Fruit fly (Drosophila melanogaster): ENCODE data around the gene CG17721.

Gene CG17721

dm6 chr3R:11243057-11243740 lies 8.3 kb downstream of the CG17721 start (continued):
- TF ChIP-seq CG8290 (GFP tag; optimal IDR thresholded peaks at IDR 0.05), result peak; percentile 11
- peak in 1 of 2 experiments; percentile 13 for TF ChIP-seq CG8290 (tag; optimal IDR thresholded peaks at IDR 0.05)
- TF ChIP-seq Adf1 (GFP tag; IDR thresholded peaks at IDR 0.05), result no peak
- no peak for TF ChIP-seq Blimp-1 (GFP tag; optimal IDR thresholded peaks at IDR 0.05)
- no peak for TF ChIP-seq H15 (GFP tag; IDR thresholded peaks at IDR 0.05)
- peak; percentile 49 for TF ChIP-seq CG10979 (tag; optimal IDR thresholded peaks at IDR 0.05)
- no peak for TF ChIP-seq CG11247 (GFP tag; IDR thresholded peaks at IDR 0.05)
- TF ChIP-seq CG7357 (GFP tag; IDR thresholded peaks at IDR 0.05), result no peak
- TF ChIP-seq CG17612 (GFP tag; IDR thresholded peaks at IDR 0.05), result no peak
- peak; percentile 51 for TF ChIP-seq CG13624 (GFP tag; optimal IDR thresholded peaks at IDR 0.05)
- no peak for TF ChIP-seq pros (GFP tag; optimal IDR thresholded peaks at IDR 0.05)
- no peak for TF ChIP-seq CG8944 (GFP tag; optimal IDR thresholded peaks at IDR 0.05)
- TF ChIP-seq ro (GFP tag; IDR thresholded peaks at IDR 0.05), result no peak
- TF ChIP-seq p53 (GFP tag; optimal IDR thresholded peaks at IDR 0.05), result no peak
- TF ChIP-seq CG6813 (GFP tag; optimal IDR thresholded peaks at IDR 0.05), result peak; percentile 53
- no peak for TF ChIP-seq sima (GFP tag; optimal IDR thresholded peaks at IDR 0.05)
- TF ChIP-seq CG17802 (tag; optimal IDR thresholded peaks at IDR 0.05), result no peak
- peak; percentile 61 for TF ChIP-seq CG7839 (tag; optimal IDR thresholded peaks at IDR 0.05)
- 0 out of 2 replicates have a peak, but pooled peaks have one; percentile 20 for TF ChIP-seq al (GFP tag; IDR thresholded peaks at IDR 0.05)
- peak; percentile 33 for TF ChIP-seq CG14710 (tag; optimal IDR thresholded peaks at IDR 0.05)
- no peak for TF ChIP-seq oc (tag; optimal IDR thresholded peaks at IDR 0.05)
- peak; percentile 45 for TF ChIP-seq mam (GFP tag; optimal IDR thresholded peaks at IDR 0.05)
- no peak for TF ChIP-seq zen2 (GFP tag; IDR thresholded peaks at IDR 0.05; ENCODE audit: partially characterized antibody)
- peak; percentile 84 for TF ChIP-seq Med (GFP tag)
- TF ChIP-seq CG17912 (GFP tag; optimal IDR thresholded peaks at IDR 0.05), result no peak
- TF ChIP-seq schlank (tag; optimal IDR thresholded peaks at IDR 0.05), result no peak
- peak in 1 of 2 experiments; percentile 69 for TF ChIP-seq crp (GFP tag; optimal IDR thresholded peaks at IDR 0.05)
- peak; percentile 56 for TF ChIP-seq unpg (GFP tag; optimal IDR thresholded peaks at IDR 0.05)
- no peak for TF ChIP-seq jing (GFP tag; optimal IDR thresholded peaks at IDR 0.05)
- no peak for TF ChIP-seq CG4424 (GFP tag; optimal IDR thresholded peaks at IDR 0.05)
- peak; percentile 36 for TF ChIP-seq CG12299 (tag; optimal IDR thresholded peaks at IDR 0.05)
- TF ChIP-seq Rx (GFP tag; IDR thresholded peaks at IDR 0.05), result no peak
- TF ChIP-seq Side (GFP tag; optimal IDR thresholded peaks at IDR 0.05), result peak; percentile 13
- TF ChIP-seq CG10147 (GFP tag; optimal IDR thresholded peaks at IDR 0.05), result peak; percentile 45
- no peak for TF ChIP-seq CG7271 (tag; optimal IDR thresholded peaks at IDR 0.05)
- peak; percentile 76 for TF ChIP-seq CG31441 (GFP tag; IDR thresholded peaks at IDR 0.05)
- no peak for TF ChIP-seq CG33213 (GFP tag; optimal IDR thresholded peaks at IDR 0.05)
- TF ChIP-seq CG17385 (GFP tag; optimal IDR thresholded peaks at IDR 0.05), result no peak
- peak; percentile 66 for TF ChIP-seq Rfx (GFP tag; IDR thresholded peaks at IDR 0.05)
- no peak for TF ChIP-seq Mad (GFP tag; optimal IDR thresholded peaks at IDR 0.05)
- no peak for TF ChIP-seq CG2199 (GFP tag; IDR thresholded peaks at IDR 0.05)
- TF ChIP-seq slbo (GFP tag; IDR thresholded peaks at IDR 0.05), result 0 out of 2 replicates have a peak, but pooled peaks have one; percentile 5
- no peak for TF ChIP-seq zfh1 (GFP tag; IDR thresholded peaks at IDR 0.05)
- TF ChIP-seq CG8089 (GFP tag; optimal IDR thresholded peaks at IDR 0.05), result no peak
- peak; percentile 55 for TF ChIP-seq CG15514 (GFP tag; optimal IDR thresholded peaks at IDR 0.05)
- no peak for TF ChIP-seq fu2 (GFP tag; optimal IDR thresholded peaks at IDR 0.05)
- TF ChIP-seq kni (GFP tag; optimal IDR thresholded peaks at IDR 0.05), result no peak
- no peak for TF ChIP-seq vnd (GFP tag; IDR thresholded peaks at IDR 0.05; ENCODE audit: partially characterized antibody)
- no peak for TF ChIP-seq CG34224 (GFP tag; IDR thresholded peaks at IDR 0.05; ENCODE audit: partially characterized antibody)
- peak; percentile 44; the same call in 1 of the 2 replicates for TF ChIP-seq CG32532 (GFP tag; IDR thresholded peaks at IDR 0.05)
